Worm (Caenorhabditis elegans) whole organism, young adult: ENCODE results near the gene F49E8.8.

Experiments used
- B0261.1 ChIP-seq: sonication (generic microtip); optimal IDR thresholded peaks from 2 replicates; lab custom pipeline; 2016; ENCODE audit warnings: mild to moderate bottlenecking, missing genetic modification characterization, moderate library complexity, missing compliant biosample characterization
- B0336.3 ChIP-seq: fragments of 200-800 bp; sonication (Bioruptor generic); IDR thresholded peaks from 2 replicates; pipeline ENCODE4 v1.3.6; 2022; ENCODE audit warnings: missing genetic modification characterization, missing compliant biosample characterization
- F23B12.7 ChIP-seq: sonication (generic microtip); optimal IDR thresholded peaks from 2 replicates; lab custom pipeline; 2017; ENCODE audit warnings: missing genetic modification characterization, mild to moderate bottlenecking, missing compliant biosample characterization, antibody characterized with exemption, moderate library complexity; ENCODE audit not compliant: insufficient read depth
- F33H1.4 ChIP-seq: fragments of 200-800 bp; sonication (Bioruptor generic); IDR thresholded peaks from 2 replicates; pipeline ENCODE4 v1.3.6; 2022; ENCODE audit warnings: missing genetic modification reagents, missing genetic modification characterization, missing compliant biosample characterization
- F49E8.2 ChIP-seq: sonication (generic microtip); optimal IDR thresholded peaks from 3 replicates; lab custom pipeline; 2017; ENCODE audit warnings: missing genetic modification characterization, mild to moderate bottlenecking, missing compliant biosample characterization, antibody characterized with exemption, moderate library complexity; ENCODE audit not compliant: insufficient read depth
- F57C9.4 ChIP-seq: sonication (generic microtip); optimal IDR thresholded peaks from 2 replicates; lab custom pipeline; 2017; ENCODE audit warnings: mild to moderate bottlenecking, missing genetic modification characterization, missing compliant biosample characterization
- K11D2.4 ChIP-seq: fragments of 200-800 bp; sonication (Bioruptor generic); IDR thresholded peaks from 2 replicates; pipeline ENCODE4 v1.3.6; 2022; ENCODE audit warnings: missing genetic modification reagents, missing genetic modification characterization, missing compliant biosample characterization
- Y53F4B.3 ChIP-seq: fragments of 200-800 bp; sonication (Bioruptor generic); IDR thresholded peaks from 2 replicates; pipeline ENCODE4 v1.3.6; 2022; ENCODE audit warnings: missing genetic modification reagents, missing genetic modification characterization, missing compliant biosample characterization
- Y67H2A.10 ChIP-seq: fragments of 200-800 bp; sonication (Bioruptor generic); conservative IDR thresholded peaks from 2 replicates; pipeline ENCODE4 v1.3.6; 2022; ENCODE audit warnings: missing genetic modification reagents, missing genetic modification characterization, missing compliant biosample characterization
- Y95B8A.8 ChIP-seq: fragments of 200-800 bp; sonication (Bioruptor generic); IDR thresholded peaks from 2 replicates; pipeline ENCODE4 v1.3.6; 2022; ENCODE audit warnings: missing genetic modification reagents, missing genetic modification characterization, missing compliant biosample characterization
- ZK185.1 ChIP-seq: sonication (generic microtip); optimal IDR thresholded peaks from 2 replicates; lab custom pipeline; 2016; ENCODE audit warnings: mild to moderate bottlenecking, missing genetic modification characterization, missing compliant biosample characterization; ENCODE audit not compliant: poor library complexity, severe bottlenecking
- ama-1 ChIP-seq, 3 experiments: fragments of 150-350 bp in 1 of 3; sonication (generic microtip) in 2 of 3; optimal IDR thresholded peaks; 2 replicates each; lab custom pipeline; 2014 to 2018; ENCODE audit warnings: missing biosample characterization in 2 of 3, missing genetic modification characterization in 2 of 3, missing genetic modification reagents in 2 of 3
- aptf-2 ChIP-seq: fragments of 200-800 bp; sonication (Bioruptor generic); conservative IDR thresholded peaks from 2 replicates; pipeline ENCODE4 v1.3.6; 2022; ENCODE audit warnings: missing genetic modification reagents, missing genetic modification characterization, missing compliant biosample characterization
- aptf-3 ChIP-seq: fragments of 200-800 bp; sonication (Bioruptor generic); IDR thresholded peaks from 2 replicates; pipeline ENCODE4 v1.3.6; 2022; ENCODE audit warnings: missing genetic modification characterization, missing compliant biosample characterization
- atf-7 ChIP-seq: sonication (generic microtip); optimal IDR thresholded peaks from 2 replicates; lab custom pipeline; 2017; ENCODE audit warnings: mild to moderate bottlenecking, missing genetic modification characterization, missing compliant biosample characterization
- bed-1 ChIP-seq: fragments of 200-800 bp; sonication (Bioruptor generic); IDR thresholded peaks from 2 replicates; pipeline ENCODE4 v1.3.6; 2022; ENCODE audit warnings: missing genetic modification reagents, missing genetic modification characterization, missing compliant biosample characterization
- bed-2 ChIP-seq: fragments of 200-800 bp; sonication (Bioruptor generic); IDR thresholded peaks from 2 replicates; pipeline ENCODE4 v1.3.6; 2022; ENCODE audit warnings: missing genetic modification reagents, missing genetic modification characterization, missing compliant biosample characterization
- ccch-3 ChIP-seq: fragments of 200-800 bp; sonication (Bioruptor generic); optimal IDR thresholded peaks from 2 replicates; lab custom pipeline; 2018; ENCODE audit warnings: mild to moderate bottlenecking, missing genetic modification characterization, missing compliant biosample characterization
- ceh-100 ChIP-seq: fragments of 200-800 bp; sonication (Bioruptor generic); IDR thresholded peaks from 2 replicates; pipeline ENCODE4 v1.3.6; 2022; ENCODE audit warnings: missing genetic modification reagents, missing genetic modification characterization, missing compliant biosample characterization
- ceh-27 ChIP-seq: fragments of 200-800 bp; sonication (Bioruptor generic); optimal IDR thresholded peaks from 2 replicates; lab custom pipeline; 2018; ENCODE audit warnings: mild to moderate bottlenecking, missing genetic modification characterization, moderate library complexity, missing compliant biosample characterization
- ceh-58 ChIP-seq: fragments of 200-800 bp; sonication (Bioruptor generic); IDR thresholded peaks from 2 replicates; pipeline ENCODE4 v1.3.6; 2022; ENCODE audit warnings: missing genetic modification characterization, missing compliant biosample characterization
- ceh-79 ChIP-seq: sonication (generic microtip); optimal IDR thresholded peaks from 2 replicates; lab custom pipeline; 2017; ENCODE audit warnings: mild to moderate bottlenecking, missing genetic modification characterization, missing compliant biosample characterization
- chd-7 ChIP-seq: sonication (generic microtip); optimal IDR thresholded peaks from 2 replicates; lab custom pipeline; 2016; ENCODE audit warnings: mild to moderate bottlenecking, missing genetic modification characterization, moderate library complexity, missing compliant biosample characterization
- dpff-1 ChIP-seq: sonication (generic microtip); optimal IDR thresholded peaks from 2 replicates; lab custom pipeline; 2017; ENCODE audit warnings: mild to moderate bottlenecking, missing genetic modification characterization, missing compliant biosample characterization
- egl-18 ChIP-seq: fragments of 200-800 bp; sonication (Bioruptor generic); IDR thresholded peaks from 2 replicates; pipeline ENCODE4 v1.3.6; 2022; ENCODE audit warnings: missing genetic modification reagents, missing genetic modification characterization, missing compliant biosample characterization
- ets-4 ChIP-seq: fragments of 200-800 bp; sonication (Bioruptor generic); optimal IDR thresholded peaks from 2 replicates; lab custom pipeline; 2018; ENCODE audit warnings: mild to moderate bottlenecking, missing genetic modification characterization, missing compliant biosample characterization
- fkh-3 ChIP-seq: sonication (generic microtip); optimal IDR thresholded peaks from 2 replicates; lab custom pipeline; 2016; ENCODE audit warnings: mild to moderate bottlenecking, missing genetic modification characterization, missing compliant biosample characterization
- hlh-26 ChIP-seq: fragments of 200-800 bp; sonication (Bioruptor generic); conservative IDR thresholded peaks from 2 replicates; pipeline ENCODE4 v1.3.6; 2022; ENCODE audit warnings: missing genetic modification reagents, missing genetic modification characterization, missing compliant biosample characterization
- hsf-1 ChIP-seq: fragments of 200-800 bp; sonication (Bioruptor generic); IDR thresholded peaks from 2 replicates; pipeline ENCODE4 v1.3.6; 2022; ENCODE audit warnings: missing genetic modification reagents, missing genetic modification characterization, missing compliant biosample characterization
- lir-1 ChIP-seq: fragments of 200-800 bp; sonication (Bioruptor generic); conservative IDR thresholded peaks from 2 replicates; pipeline ENCODE4 v1.3.6; 2022; ENCODE audit warnings: missing genetic modification reagents, missing genetic modification characterization, missing compliant biosample characterization
- lsl-1 ChIP-seq: fragments of 200-800 bp; sonication (Bioruptor generic); optimal IDR thresholded peaks from 2 replicates; lab custom pipeline; 2018; ENCODE audit warnings: mild to moderate bottlenecking, missing genetic modification characterization, moderate library complexity, missing compliant biosample characterization
- madf-8 ChIP-seq: fragments of 200-800 bp; sonication (Bioruptor generic); conservative IDR thresholded peaks from 2 replicates; pipeline ENCODE4 v1.3.6; 2022; ENCODE audit warnings: missing genetic modification reagents, missing genetic modification characterization, missing compliant biosample characterization
- mcd-1 ChIP-seq: fragments of 200-800 bp; sonication (Bioruptor generic); IDR thresholded peaks from 2 replicates; pipeline ENCODE4 v1.3.6; 2022; ENCODE audit warnings: missing genetic modification reagents, missing genetic modification characterization, missing compliant biosample characterization
- mel-28 ChIP-seq: sonication (generic microtip); optimal IDR thresholded peaks from 2 replicates; lab custom pipeline; 2016; ENCODE audit warnings: borderline replicate concordance, mild to moderate bottlenecking, missing genetic modification characterization, missing compliant biosample characterization
- nfya-2 ChIP-seq: fragments of 200-800 bp; sonication (Bioruptor generic); IDR thresholded peaks from 2 replicates; pipeline ENCODE4 v1.3.6; 2022; ENCODE audit warnings: missing genetic modification reagents, missing genetic modification characterization, missing compliant biosample characterization
- pha-4 ChIP-seq: fragments of 150-350 bp; sonication (generic microtip); optimal IDR thresholded peaks from 2 replicates; lab custom pipeline; 2014; ENCODE audit warnings: missing biosample characterization, missing genetic modification reagents, missing genetic modification characterization
- rcor-1 ChIP-seq: fragments of 200-800 bp; sonication (Bioruptor generic); IDR thresholded peaks from 2 replicates; pipeline ENCODE4 v1.3.6; 2022; ENCODE audit warnings: missing genetic modification reagents, missing genetic modification characterization, missing compliant biosample characterization
- snpc-3.4 ChIP-seq: sonication (generic microtip); optimal IDR thresholded peaks from 2 replicates; lab custom pipeline; 2017; ENCODE audit warnings: missing genetic modification characterization, mild to moderate bottlenecking, missing compliant biosample characterization, antibody characterized with exemption, moderate library complexity, missing genotype, missing genetic modification reagents
- snpc-4 ChIP-seq, 5 experiments: fragments of 150-350 bp in 1 of 5; sonication (generic microtip) in 4 of 5; optimal IDR thresholded peaks; 2 replicates each; lab custom pipeline; 2014 to 2018; ENCODE audit warnings: missing genetic modification characterization in 5 of 5, missing biosample characterization in 3 of 5, antibody characterized with exemption in 2 of 5, mild to moderate bottlenecking in 2 of 5, missing compliant biosample characterization in 2 of 5, missing genotype in 2 of 5, moderate library complexity in 2 of 5, missing genetic modification reagents in 1 of 5
- sptf-2 ChIP-seq: fragments of 200-800 bp; sonication (Bioruptor generic); optimal IDR thresholded peaks from 2 replicates; lab custom pipeline; 2018; ENCODE audit warnings: mild to moderate bottlenecking, missing genetic modification characterization, missing compliant biosample characterization
- tbx-9 ChIP-seq: sonication (generic microtip); optimal IDR thresholded peaks from 2 replicates; lab custom pipeline; 2016; ENCODE audit warnings: borderline replicate concordance, missing genetic modification characterization, inconsistent platforms, missing compliant biosample characterization
- tlf-1 ChIP-seq: fragments of 200-800 bp; sonication (Bioruptor generic); optimal IDR thresholded peaks from 2 replicates; lab custom pipeline; 2018; ENCODE audit warnings: mild to moderate bottlenecking, missing genetic modification characterization, missing compliant biosample characterization
- zfh-2 ChIP-seq: fragments of 200-800 bp; sonication (Bioruptor generic); conservative IDR thresholded peaks from 2 replicates; pipeline ENCODE4 v1.3.6; 2022; ENCODE audit warnings: missing genetic modification reagents, missing genetic modification characterization, missing compliant biosample characterization
- ztf-22 ChIP-seq: fragments of 200-800 bp; sonication (Bioruptor generic); optimal IDR thresholded peaks from 2 replicates; lab custom pipeline; 2018; ENCODE audit warnings: mild to moderate bottlenecking, missing genetic modification characterization, moderate library complexity, missing compliant biosample characterization
- ztf-26 ChIP-seq: sonication (generic microtip); optimal IDR thresholded peaks from 2 replicates; lab custom pipeline; 2017; ENCODE audit warnings: missing genetic modification characterization, missing compliant biosample characterization
- ztf-3 ChIP-seq: fragments of 200-800 bp; sonication (Bioruptor generic); optimal IDR thresholded peaks from 2 replicates; lab custom pipeline; 2018; ENCODE audit warnings: mild to moderate bottlenecking, missing genetic modification characterization, missing compliant biosample characterization

Gene F49E8.8

ce11 chrIV:7573944-7574343 lies 17.5 kb downstream of the F49E8.8 start (continued):
- TF ChIP-seq snpc-4 (GFP tag; optimal IDR thresholded peaks at IDR 0.05; lab: Kevin White, UChicago) (peak; percentile 88), snpc-4 (tag; optimal IDR thresholded peaks at IDR 0.05; lab: Kevin White, UChicago) (peak; percentile 43 to 86 (median 78)), nfya-2 (GFP tag; lab: Robert Waterston, UW) (no peak), F49E8.2 (peak; percentile 94), chd-7 (tag; lab: Kevin White, UChicago) (peak; percentile 92), ceh-27 (GFP tag; lab: Kevin White, UChicago) (peak; percentile 89), ccch-3 (GFP tag; lab: Kevin White, UChicago) (peak; percentile 75), snpc-3.4 (peak; percentile 92), aptf-2 (GFP tag; lab: Robert Waterston, UW) (0 out of 2 replicates have a peak, but pooled peaks have one; percentile 66), sptf-2 (GFP tag; lab: Kevin White, UChicago) (peak; percentile 94), ama-1 (optimal IDR thresholded peaks at IDR 0.05; lab: Kevin White, UChicago) (no peak), ama-1 (GFP tag; optimal IDR thresholded peaks at IDR 0.05; lab: Kevin White, UChicago) (peak; percentile 81 to 96), mel-28 (tag; lab: Kevin White, UChicago) (peak; percentile 39), Y67H2A.10 (0 out of 2 replicates have a peak, but pooled peaks have one; percentile 43), aptf-3 (GFP tag; lab: Robert Waterston, UW) (peak; percentile 92), pha-4 (tag; lab: Kevin White, UChicago) (no peak), ZK185.1 (tag; lab: Kevin White, UChicago) (peak; percentile 95), lir-1 (GFP tag; lab: Robert Waterston, UW) (peak; percentile 38; the same call in 1 of the 2 replicates), mcd-1 (no peak; the same call in 1 of the 2 replicates), K11D2.4 (GFP tag; lab: Robert Waterston, UW) (0 out of 2 replicates have a peak, but pooled peaks have one; percentile 26), hsf-1 (GFP tag; lab: Robert Waterston, UW) (peak; percentile 71), F33H1.4 (peak; percentile 54), hlh-26 (GFP tag; lab: Robert Waterston, UW) (0 out of 2 replicates have a peak, but pooled peaks have one; percentile 47), B0261.1 (tag; lab: Kevin White, UChicago) (peak; percentile 95), bed-2 (peak; percentile 49; the same call in 1 of the 2 replicates), tbx-9 (tag; lab: Kevin White, UChicago) (no peak), ztf-3 (GFP tag; lab: Kevin White, UChicago) (peak; percentile 70), B0336.3 (GFP tag; lab: Robert Waterston, UW) (no peak; the same call in none of the 2 replicates), dpff-1 (tag; lab: Kevin White, UChicago) (peak; percentile 38), ztf-26 (peak; percentile 71), F23B12.7 (peak; percentile 96), madf-8 (GFP tag; lab: Robert Waterston, UW) (peak; percentile 26; the same call in 1 of the 2 replicates), ceh-79 (tag; lab: Kevin White, UChicago) (peak; percentile 91), bed-1 (GFP tag; lab: Robert Waterston, UW) (0 out of 2 replicates have a peak, but pooled peaks have one; percentile 22), Y95B8A.8 (GFP tag; lab: Robert Waterston, UW) (peak; percentile 62; the same call in 1 of the 2 replicates), rcor-1 (GFP tag; lab: Robert Waterston, UW) (peak; percentile 86), egl-18 (GFP tag; lab: Robert Waterston, UW) (0 out of 2 replicates have a peak, but pooled peaks have one; percentile 59), ceh-100 (GFP tag; lab: Robert Waterston, UW) (peak; percentile 79), ztf-22 (GFP tag; lab: Kevin White, UChicago) (peak; percentile 40), tlf-1 (peak; percentile 83), fkh-3 (tag; lab: Kevin White, UChicago) (peak; percentile 88), zfh-2 (GFP tag; lab: Robert Waterston, UW) (peak; percentile 57; the same call in 1 of the 2 replicates), ets-4 (GFP tag; lab: Kevin White, UChicago) (peak; percentile 88), atf-7 (tag; lab: Kevin White, UChicago) (peak; percentile 84), F57C9.4 (tag; lab: Kevin White, UChicago) (no peak), lsl-1 (GFP tag; lab: Kevin White, UChicago) (peak; percentile 69), ceh-58 (peak; percentile 97), Y53F4B.3 (GFP tag; lab: Robert Waterston, UW) (peak; percentile 68; the same call in 1 of the 2 replicates)
